Worm (Caenorhabditis elegans) whole organism, L1 larva: ENCODE results near the gene egl-1.

Experiments
- C04F5.9 ChIP-seq: sonication (generic microtip); optimal IDR thresholded peaks from 2 replicates; lab custom pipeline; 2016; ENCODE audit warnings: missing genetic modification characterization, missing compliant biosample characterization
- C34B4.2 ChIP-seq: sonication (generic microtip); optimal IDR thresholded peaks from 2 replicates; lab custom pipeline; 2017; ENCODE audit warnings: mild to moderate bottlenecking, missing genetic modification characterization, missing compliant biosample characterization
- F16B12.6 ChIP-seq: fragments of 150-350 bp; optimal IDR thresholded peaks from 2 replicates; lab custom pipeline; 2014; ENCODE audit warnings: missing biosample characterization, missing genetic modification characterization
- Y116A8C.19 ChIP-seq: sonication (generic microtip); optimal IDR thresholded peaks from 2 replicates; lab custom pipeline; 2016; ENCODE audit warnings: missing compliant biosample characterization, missing genetic modification characterization, borderline replicate concordance
- alr-1 ChIP-seq: fragments of 200-800 bp; sonication (Bioruptor generic); optimal IDR thresholded peaks from 2 replicates; lab custom pipeline; 2018; ENCODE audit warnings: borderline replicate concordance, mild to moderate bottlenecking, missing genetic modification characterization, missing compliant biosample characterization
- aly-2 ChIP-seq: fragments of 150-350 bp; optimal IDR thresholded peaks from 2 replicates; lab custom pipeline; 2014; ENCODE audit warnings: missing biosample characterization, missing genetic modification characterization
- ceh-63 ChIP-seq: fragments of 200-800 bp; sonication (Bioruptor generic); optimal IDR thresholded peaks from 2 replicates; lab custom pipeline; 2018; ENCODE audit warnings: mild to moderate bottlenecking, missing genetic modification characterization, missing compliant biosample characterization
- ceh-90 ChIP-seq: sonication (generic microtip); optimal IDR thresholded peaks from 2 replicates; lab custom pipeline; 2016; ENCODE audit warnings: missing genetic modification characterization, missing compliant biosample characterization
- ces-1 ChIP-seq: fragments of 150-350 bp; optimal IDR thresholded peaks from 2 replicates; lab custom pipeline; 2014; ENCODE audit warnings: missing biosample characterization, missing genetic modification reagents, missing genetic modification characterization
- dpl-1 ChIP-seq, 3 experiments: fragments of 150-350 bp in 2 of 3; sonication (generic microtip) in 1 of 3; optimal IDR thresholded peaks; 2 replicates each; lab custom pipeline; 2014 to 2017; ENCODE audit warnings: missing biosample characterization in 3 of 3, missing genetic modification characterization in 3 of 3, missing genetic modification reagents in 3 of 3
- dsc-1 ChIP-seq: sonication (generic microtip); optimal IDR thresholded peaks from 2 replicates; lab custom pipeline; 2016; ENCODE audit warnings: mild to moderate bottlenecking, missing genetic modification characterization, missing compliant biosample characterization
- egl-13 ChIP-seq: sonication (generic microtip); optimal IDR thresholded peaks from 2 replicates; lab custom pipeline; 2016; ENCODE audit warnings: missing genotype, missing genetic modification reagents, missing genetic modification characterization, missing compliant biosample characterization
- elt-2 ChIP-seq: sonication (generic microtip); optimal IDR thresholded peaks from 2 replicates; lab custom pipeline; 2016; ENCODE audit warnings: missing genetic modification characterization, mild to moderate bottlenecking, inconsistent platforms, missing compliant biosample characterization, missing genetic modification reagents
- elt-3 ChIP-seq, 6 experiments: fragments of 150-350 bp in 1 of 6; sonication (generic microtip); optimal IDR thresholded peaks; 2 replicates each; lab custom pipeline; 2017 to 2018; ENCODE audit warnings: missing biosample characterization in 6 of 6, missing genetic modification characterization in 6 of 6, inconsistent platforms in 1 of 6
- ets-5 ChIP-seq: fragments of 200-800 bp; sonication (Bioruptor generic); IDR thresholded peaks from 2 replicates; pipeline ENCODE4 v1.3.6; 2022; ENCODE audit warnings: missing genetic modification characterization, missing compliant biosample characterization
- fkh-10 ChIP-seq: sonication (generic microtip); optimal IDR thresholded peaks from 2 replicates; lab custom pipeline; 2017; ENCODE audit warnings: missing biosample characterization, missing genetic modification reagents, missing genetic modification characterization
- fkh-4 ChIP-seq: sonication (generic microtip); optimal IDR thresholded peaks from 2 replicates; lab custom pipeline; 2016; ENCODE audit warnings: missing compliant biosample characterization, missing genetic modification characterization, borderline replicate concordance
- fkh-8 ChIP-seq: sonication (generic microtip); optimal IDR thresholded peaks from 2 replicates; lab custom pipeline; 2016; ENCODE audit warnings: mild to moderate bottlenecking, missing genetic modification characterization, missing compliant biosample characterization
- fos-1 ChIP-seq: fragments of 150-350 bp; optimal IDR thresholded peaks from 2 replicates; lab custom pipeline; 2014; ENCODE audit warnings: missing biosample characterization, missing genetic modification characterization
- grh-1 ChIP-seq: fragments of 200-800 bp; sonication (Bioruptor generic); IDR thresholded peaks from 2 replicates; pipeline ENCODE4 v1.3.6; 2022; ENCODE audit warnings: missing genetic modification reagents, missing genetic modification characterization, missing compliant biosample characterization
- hlh-17 ChIP-seq: fragments of 200-800 bp; sonication (Bioruptor generic); optimal IDR thresholded peaks from 2 replicates; lab custom pipeline; 2018; ENCODE audit warnings: missing genetic modification characterization, mild to moderate bottlenecking, missing compliant biosample characterization, moderate library complexity, borderline replicate concordance
- irx-1 ChIP-seq: sonication (generic microtip); optimal IDR thresholded peaks from 2 replicates; lab custom pipeline; 2016; ENCODE audit warnings: missing genetic modification characterization, missing compliant biosample characterization
- jun-1 ChIP-seq: fragments of 150-350 bp; optimal IDR thresholded peaks from 2 replicates; lab custom pipeline; 2014; ENCODE audit warnings: missing biosample characterization, missing genetic modification reagents, missing genetic modification characterization
- lin-14 ChIP-seq: fragments of 200-800 bp; sonication (Bioruptor generic); optimal IDR thresholded peaks from 2 replicates; lab custom pipeline; 2018; ENCODE audit warnings: mild to moderate bottlenecking, missing genetic modification characterization, moderate library complexity, missing compliant biosample characterization
- lin-15B ChIP-seq: fragments of 150-350 bp; sonication (generic microtip); optimal IDR thresholded peaks from 3 replicates; lab custom pipeline; 2014; ENCODE audit warnings: missing biosample characterization, missing genetic modification characterization
- lin-35 ChIP-seq, 2 experiments: fragments of 150-350 bp; optimal IDR thresholded peaks; 2 replicates each; lab custom pipeline; 2014; ENCODE audit warnings: missing biosample characterization in 2 of 2, missing genetic modification characterization in 2 of 2, missing genetic modification reagents in 2 of 2
- lin-39 ChIP-seq: fragments of 150-350 bp; optimal IDR thresholded peaks from 2 replicates; lab custom pipeline; 2014; ENCODE audit warnings: missing biosample characterization, missing genetic modification reagents, missing genetic modification characterization
- lsy-2 ChIP-seq, 2 experiments: fragments of 150-350 bp; optimal IDR thresholded peaks; 2 replicates each; lab custom pipeline; 2014; ENCODE audit warnings: missing biosample characterization in 2 of 2, missing genetic modification characterization in 2 of 2
- mdl-1 ChIP-seq, 2 experiments: fragments of 150-350 bp; optimal IDR thresholded peaks; 2 replicates each; lab custom pipeline; 2014 to 2017; ENCODE audit warnings: missing biosample characterization in 2 of 2, missing genetic modification characterization in 2 of 2, inconsistent platforms in 1 of 2
- mef-2 ChIP-seq: fragments of 150-350 bp; optimal IDR thresholded peaks from 2 replicates; lab custom pipeline; 2014; ENCODE audit warnings: missing biosample characterization, missing genetic modification characterization
- mep-1 ChIP-seq: fragments of 150-350 bp; optimal IDR thresholded peaks from 2 replicates; lab custom pipeline; 2014; ENCODE audit warnings: missing biosample characterization, missing genetic modification characterization
- nhr-11 ChIP-seq: fragments of 150-350 bp; optimal IDR thresholded peaks from 2 replicates; lab custom pipeline; 2014; ENCODE audit warnings: missing biosample characterization, missing genetic modification characterization
- nhr-19 ChIP-seq: fragments of 200-800 bp; sonication (Bioruptor generic); conservative IDR thresholded peaks from 2 replicates; pipeline ENCODE4 v1.3.6; 2022; ENCODE audit warnings: missing genetic modification characterization, missing compliant biosample characterization
- nhr-237 ChIP-seq: fragments of 150-350 bp; optimal IDR thresholded peaks from 2 replicates; lab custom pipeline; 2014; ENCODE audit warnings: missing biosample characterization, missing genetic modification characterization
- nhr-28 ChIP-seq: fragments of 150-350 bp; optimal IDR thresholded peaks from 2 replicates; lab custom pipeline; 2014; ENCODE audit warnings: missing biosample characterization, missing genetic modification characterization
- nhr-71 ChIP-seq: sonication (generic microtip); optimal IDR thresholded peaks from 2 replicates; lab custom pipeline; 2016; ENCODE audit warnings: mild to moderate bottlenecking, missing genetic modification characterization, moderate library complexity, missing compliant biosample characterization
- nhr-76 ChIP-seq: sonication (generic microtip); optimal IDR thresholded peaks from 2 replicates; lab custom pipeline; 2017; ENCODE audit warnings: missing biosample characterization, missing genetic modification characterization
- nhr-84 ChIP-seq: sonication (generic microtip); optimal IDR thresholded peaks from 2 replicates; lab custom pipeline; 2017; ENCODE audit warnings: missing biosample characterization, missing genetic modification characterization
- pag-3 ChIP-seq: sonication (generic microtip); optimal IDR thresholded peaks from 2 replicates; lab custom pipeline; 2017; ENCODE audit warnings: missing genetic modification characterization, mild to moderate bottlenecking, missing compliant biosample characterization, antibody characterized with exemption, borderline replicate concordance; ENCODE audit not compliant: insufficient read depth
- pax-3 ChIP-seq: fragments of 200-800 bp; sonication (Bioruptor generic); optimal IDR thresholded peaks from 2 replicates; lab custom pipeline; 2018; ENCODE audit warnings: mild to moderate bottlenecking, missing genetic modification characterization, moderate library complexity, missing compliant biosample characterization
- pqm-1 ChIP-seq: sonication (generic microtip); optimal IDR thresholded peaks from 3 replicates; lab custom pipeline; 2017; ENCODE audit warnings: missing biosample characterization, missing genetic modification characterization
- snpc-4 ChIP-seq: fragments of 150-350 bp; optimal IDR thresholded peaks from 2 replicates; lab custom pipeline; 2014; ENCODE audit warnings: missing biosample characterization, missing genetic modification characterization
- snu-23 ChIP-seq: sonication (generic microtip); optimal IDR thresholded peaks from 2 replicates; lab custom pipeline; 2016; ENCODE audit warnings: missing genetic modification characterization, missing compliant biosample characterization
- sox-4 ChIP-seq: sonication (generic microtip); optimal IDR thresholded peaks from 2 replicates; lab custom pipeline; 2016; ENCODE audit warnings: missing genetic modification characterization, missing compliant biosample characterization
- tbx-2 ChIP-seq: sonication (generic microtip); optimal IDR thresholded peaks from 2 replicates; lab custom pipeline; 2016; ENCODE audit warnings: missing genetic modification characterization, missing compliant biosample characterization
- tlp-1 ChIP-seq: fragments of 150-350 bp; optimal IDR thresholded peaks from 2 replicates; lab custom pipeline; 2014; ENCODE audit warnings: missing biosample characterization, missing genetic modification characterization
- unc-62 ChIP-seq: fragments of 150-350 bp; optimal IDR thresholded peaks from 2 replicates; lab custom pipeline; 2014; ENCODE audit warnings: missing biosample characterization, missing genetic modification reagents, missing genetic modification characterization
- unc-98 ChIP-seq: fragments of 200-800 bp; sonication (Bioruptor generic); IDR thresholded peaks from 2 replicates; pipeline ENCODE4 v1.3.6; 2022; ENCODE audit warnings: missing genetic modification characterization, missing compliant biosample characterization
- vab-15 ChIP-seq: sonication (generic microtip); optimal IDR thresholded peaks from 2 replicates; lab custom pipeline; 2017; ENCODE audit warnings: missing genotype, mild to moderate bottlenecking, missing genetic modification characterization, missing compliant biosample characterization
- zag-1 ChIP-seq: fragments of 150-350 bp; optimal IDR thresholded peaks from 2 replicates; lab custom pipeline; 2014; ENCODE audit warnings: missing biosample characterization, missing genetic modification characterization

The egl-1 gene

ce11 chrV:14424958-14425492 lies 7.1 kb downstream of the egl-1 start, which contains the start of gene rrsr-1 (continued):
- no peak for TF ChIP-seq elt-2 (tag; lab: Kevin White, UChicago)
- TF ChIP-seq nhr-28: no peak
- no peak for TF ChIP-seq alr-1 (tag; lab: Kevin White, UChicago)
- no peak for TF ChIP-seq fkh-8 (tag; lab: Kevin White, UChicago)
- TF ChIP-seq zag-1 (tag; lab: Kevin White, UChicago): no peak
- no peak for TF ChIP-seq vab-15 (tag; lab: Kevin White, UChicago)
- TF ChIP-seq lin-15B (tag; lab: Kevin White, UChicago): no peak
- no peak for TF ChIP-seq ceh-90
- peak; percentile 42 for TF ChIP-seq nhr-19 (GFP tag; lab: Robert Waterston, UW)
- TF ChIP-seq mep-1 (tag; lab: Kevin White, UChicago): no peak
- peak; percentile 15 for TF ChIP-seq sox-4 (tag; lab: Kevin White, UChicago)
- TF ChIP-seq jun-1 (tag; lab: Kevin White, UChicago): no peak

- no peak for TF ChIP-seq Y116A8C.19 (tag; lab: Kevin White, UChicago)
- peak; percentile 42 for TF ChIP-seq dsc-1 (tag; lab: Kevin White, UChicago)
- TF ChIP-seq pax-3 (tag; lab: Kevin White, UChicago): peak; percentile 92
- no peak for TF ChIP-seq ets-5
- no peak for TF ChIP-seq egl-13
- TF ChIP-seq zag-1 (tag; lab: Kevin White, UChicago): no peak
- no peak for TF ChIP-seq fkh-10
- peak; percentile 27 to 76 for TF ChIP-seq lin-35 (GFP tag; optimal IDR thresholded peaks at IDR 0.05; lab: Kevin White, UChicago)
- TF ChIP-seq lsy-2 (tag; optimal IDR thresholded peaks at IDR 0.05; lab: Kevin White, UChicago): peak; percentile 27 to 71
- 0 out of 2 replicates have a peak, but pooled peaks have one; percentile 5 for TF ChIP-seq nhr-19 (GFP tag; lab: Robert Waterston, UW)
- TF ChIP-seq nhr-84 (tag; lab: Kevin White, UChicago): no peak
- TF ChIP-seq lin-14 (GFP tag; lab: Kevin White, UChicago): peak; percentile 53
- TF ChIP-seq irx-1 (tag; lab: Kevin White, UChicago): no peak
- no peak for TF ChIP-seq fkh-4 (tag; lab: Kevin White, UChicago)
- peak; percentile 50 for TF ChIP-seq vab-15 (tag; lab: Kevin White, UChicago)
- TF ChIP-seq fos-1 (tag; lab: Kevin White, UChicago): no peak
- TF ChIP-seq mep-1 (tag; lab: Kevin White, UChicago): no peak
- no peak for TF ChIP-seq grh-1
- TF ChIP-seq tbx-2 (tag; lab: Kevin White, UChicago): peak; percentile 44
- TF ChIP-seq dpl-1 (GFP tag; optimal IDR thresholded peaks at IDR 0.05; lab: Kevin White, UChicago): peak; percentile 37 to 51 (median 38)
- no peak for TF ChIP-seq C04F5.9 (tag; lab: Kevin White, UChicago)
- TF ChIP-seq nhr-71 (tag; lab: Kevin White, UChicago): peak; percentile 62
- TF ChIP-seq tlp-1 (tag; lab: Kevin White, UChicago): no peak
- TF ChIP-seq snpc-4: no peak
- no peak for TF ChIP-seq nhr-237
- TF ChIP-seq mef-2 (tag; lab: Kevin White, UChicago): no peak
- TF ChIP-seq aly-2: no peak
- no peak for TF ChIP-seq unc-62
- TF ChIP-seq pqm-1 (tag; lab: Kevin White, UChicago): no peak
- TF ChIP-seq ceh-90: peak; percentile 25
- TF ChIP-seq lin-39: no peak
- no peak for TF ChIP-seq nhr-11 (tag; lab: Kevin White, UChicago)
- no peak for TF ChIP-seq C34B4.2 (tag; lab: Kevin White, UChicago)
- TF ChIP-seq pag-3: no peak
- TF ChIP-seq ces-1: no peak
- peak; percentile 27 for TF ChIP-seq F16B12.6 (tag; lab: Kevin White, UChicago)
- 0 out of 2 replicates have a peak, but pooled peaks have one; percentile 44 for TF ChIP-seq unc-98 (GFP tag; lab: Robert Waterston, UW)
- TF ChIP-seq hlh-17 (GFP tag; lab: Kevin White, UChicago): no peak
- peak; percentile 57 for TF ChIP-seq snu-23
- TF ChIP-seq ceh-63 (GFP tag; lab: Kevin White, UChicago): no peak
- TF ChIP-seq nhr-76 (tag; lab: Kevin White, UChicago): no peak
- TF ChIP-seq lin-15B (tag; lab: Kevin White, UChicago): peak; percentile 31
- TF ChIP-seq mdl-1 (tag; optimal IDR thresholded peaks at IDR 0.05; lab: Kevin White, UChicago): no peak
- TF ChIP-seq elt-3 (tag; optimal IDR thresholded peaks at IDR 0.05; lab: Kevin White, UChicago): no peak
Measured at ce11 chrV:14423268-14423667, 8.9 kb downstream of the egl-1 start, which contains the start of gene rpoa-12. rpoa-12 (minus strand) TSS chrV:14423304.
